Worm (Caenorhabditis elegans) whole organism, L3 larva: ENCODE data around the gene nhr-108.

Experiments used
- R02D3.7 ChIP-seq: fragments of 150-350 bp; optimal IDR thresholded peaks from 2 replicates; lab custom pipeline; 2014; ENCODE audit warnings: missing biosample characterization, missing genetic modification characterization
- ZK546.5 ChIP-seq: sonication (generic microtip); optimal IDR thresholded peaks from 2 replicates; lab custom pipeline; 2017; ENCODE audit warnings: missing biosample characterization, missing genetic modification characterization
- ceh-82 ChIP-seq: fragments of 150-350 bp; optimal IDR thresholded peaks from 2 replicates; lab custom pipeline; 2014; ENCODE audit warnings: missing biosample characterization, missing genetic modification characterization
- ceh-9 ChIP-seq: sonication (generic microtip); optimal IDR thresholded peaks from 2 replicates; lab custom pipeline; 2018; ENCODE audit warnings: missing biosample characterization, missing genetic modification characterization
- daf-12 ChIP-seq: fragments of 150-350 bp; optimal IDR thresholded peaks from 2 replicates; lab custom pipeline; 2014; ENCODE audit warnings: missing biosample characterization, missing genetic modification reagents, missing genetic modification characterization
- egl-5 ChIP-seq: fragments of 150-350 bp; optimal IDR thresholded peaks from 2 replicates; lab custom pipeline; 2017; ENCODE audit warnings: missing biosample characterization, missing genetic modification reagents, missing genetic modification characterization, inconsistent platforms
- elt-1 ChIP-seq: fragments of 150-350 bp; optimal IDR thresholded peaks from 2 replicates; lab custom pipeline; 2014; ENCODE audit warnings: missing biosample characterization, missing genetic modification characterization
- elt-2 ChIP-seq: sonication (generic microtip); optimal IDR thresholded peaks from 2 replicates; lab custom pipeline; 2016; ENCODE audit warnings: missing genetic modification reagents, mild to moderate bottlenecking, missing genetic modification characterization, missing compliant biosample characterization
- elt-3 ChIP-seq, 3 experiments: fragments of 150-350 bp in 1 of 3; sonication (generic microtip) in 2 of 3; optimal IDR thresholded peaks; 2 replicates in 2 of 3; 4 replicates in 1 of 3; lab custom pipeline; 2014 to 2017; ENCODE audit warnings: missing biosample characterization in 3 of 3, missing genetic modification characterization in 3 of 3
- eor-1 ChIP-seq, 2 experiments: fragments of 150-350 bp; optimal IDR thresholded peaks; 2 replicates each; lab custom pipeline; 2014 to 2018; ENCODE audit warnings: missing biosample characterization in 2 of 2, missing genetic modification characterization in 2 of 2
- fkh-2 ChIP-seq: fragments of 150-350 bp; optimal IDR thresholded peaks from 2 replicates; lab custom pipeline; 2014; ENCODE audit warnings: missing biosample characterization, missing genetic modification reagents, missing genetic modification characterization
- fos-1 ChIP-seq: fragments of 150-350 bp; optimal IDR thresholded peaks from 2 replicates; lab custom pipeline; 2014; ENCODE audit warnings: missing biosample characterization, missing genetic modification characterization
- hmg-11 ChIP-seq: sonication (generic microtip); optimal IDR thresholded peaks from 2 replicates; lab custom pipeline; 2016; ENCODE audit warnings: missing genetic modification characterization, missing compliant biosample characterization
- jun-1 ChIP-seq: fragments of 150-350 bp; optimal IDR thresholded peaks from 2 replicates; lab custom pipeline; 2014; ENCODE audit warnings: missing biosample characterization, missing genetic modification reagents, missing genetic modification characterization
- lin-15B ChIP-seq: fragments of 150-350 bp; optimal IDR thresholded peaks from 2 replicates; lab custom pipeline; 2014; ENCODE audit warnings: missing biosample characterization, missing genetic modification characterization
- lin-39 ChIP-seq: fragments of 150-350 bp; optimal IDR thresholded peaks from 2 replicates; lab custom pipeline; 2018; ENCODE audit warnings: missing biosample characterization, missing genetic modification reagents, missing genetic modification characterization
- lsy-12 ChIP-seq: sonication (generic microtip); optimal IDR thresholded peaks from 2 replicates; lab custom pipeline; 2016; ENCODE audit warnings: mild to moderate bottlenecking, missing genetic modification characterization, missing compliant biosample characterization
- mdl-1 ChIP-seq: fragments of 150-350 bp; optimal IDR thresholded peaks from 2 replicates; lab custom pipeline; 2014; ENCODE audit warnings: missing biosample characterization, missing genetic modification characterization
- mml-1 ChIP-seq: fragments of 150-350 bp; sonication (generic microtip); optimal IDR thresholded peaks from 3 replicates; lab custom pipeline; 2014; ENCODE audit warnings: missing biosample characterization, missing genetic modification characterization
- nfya-1 ChIP-seq: sonication (generic microtip); optimal IDR thresholded peaks from 2 replicates; lab custom pipeline; 2017; ENCODE audit warnings: missing genetic modification characterization, mild to moderate bottlenecking, missing compliant biosample characterization, antibody characterized with exemption, moderate library complexity; ENCODE audit not compliant: insufficient read depth
- nhr-11 ChIP-seq: fragments of 150-350 bp; optimal IDR thresholded peaks from 2 replicates; lab custom pipeline; 2014; ENCODE audit warnings: missing biosample characterization, missing genetic modification characterization
- nhr-12 ChIP-seq: fragments of 150-350 bp; optimal IDR thresholded peaks from 2 replicates; lab custom pipeline; 2014; ENCODE audit warnings: missing biosample characterization, missing genetic modification characterization
- nhr-237 ChIP-seq: fragments of 150-350 bp; optimal IDR thresholded peaks from 2 replicates; lab custom pipeline; 2014; ENCODE audit warnings: missing biosample characterization, missing genetic modification characterization
- nhr-25 ChIP-seq: sonication (generic microtip); optimal IDR thresholded peaks from 2 replicates; lab custom pipeline; 2017; ENCODE audit warnings: missing biosample characterization, missing genetic modification characterization
- nhr-28 ChIP-seq: fragments of 150-350 bp; optimal IDR thresholded peaks from 2 replicates; lab custom pipeline; 2014; ENCODE audit warnings: missing biosample characterization, missing genetic modification characterization
- nhr-43 ChIP-seq: sonication (generic microtip); optimal IDR thresholded peaks from 2 replicates; lab custom pipeline; 2016; ENCODE audit warnings: mild to moderate bottlenecking, missing genetic modification characterization, missing compliant biosample characterization; ENCODE audit not compliant: poor library complexity, severe bottlenecking
- nhr-67 ChIP-seq: fragments of 150-350 bp; optimal IDR thresholded peaks from 2 replicates; lab custom pipeline; 2014; ENCODE audit warnings: missing biosample characterization, missing genetic modification characterization
- nhr-76 ChIP-seq: fragments of 150-350 bp; sonication (generic microtip); optimal IDR thresholded peaks from 5 replicates; lab custom pipeline; 2014; ENCODE audit warnings: missing biosample characterization, missing genetic modification characterization
- nhr-77 ChIP-seq: fragments of 150-350 bp; optimal IDR thresholded peaks from 2 replicates; lab custom pipeline; 2014; ENCODE audit warnings: missing biosample characterization, missing genetic modification characterization
- pqm-1 ChIP-seq: fragments of 150-350 bp; optimal IDR thresholded peaks from 2 replicates; lab custom pipeline; 2017; ENCODE audit warnings: missing biosample characterization, missing genetic modification characterization, inconsistent platforms
- skn-1 ChIP-seq: fragments of 150-350 bp; optimal IDR thresholded peaks from 2 replicates; lab custom pipeline; 2014; ENCODE audit warnings: missing biosample characterization, missing genetic modification characterization
- snpc-4 ChIP-seq: fragments of 150-350 bp; optimal IDR thresholded peaks from 2 replicates; lab custom pipeline; 2014; ENCODE audit warnings: missing biosample characterization, missing genetic modification characterization
- unc-39 ChIP-seq: sonication (generic microtip); optimal IDR thresholded peaks from 4 replicates; lab custom pipeline; 2017; ENCODE audit warnings: missing biosample characterization, missing genetic modification characterization
- unc-62 ChIP-seq: fragments of 150-350 bp; sonication (generic microtip); optimal IDR thresholded peaks from 4 replicates; lab custom pipeline; 2014; ENCODE audit warnings: missing biosample characterization, missing genetic modification reagents, missing genetic modification characterization
- zag-1 ChIP-seq: fragments of 150-350 bp; optimal IDR thresholded peaks from 2 replicates; lab custom pipeline; 2014; ENCODE audit warnings: missing biosample characterization, missing genetic modification characterization
- ztf-11 ChIP-seq: fragments of 150-350 bp; optimal IDR thresholded peaks from 2 replicates; lab custom pipeline; 2014; ENCODE audit warnings: missing biosample characterization, missing genetic modification characterization
- ztf-4 ChIP-seq: fragments of 150-350 bp; optimal IDR thresholded peaks from 2 replicates; lab custom pipeline; 2014; ENCODE audit warnings: missing biosample characterization, missing genetic modification characterization

The nhr-108 gene

DNA sequence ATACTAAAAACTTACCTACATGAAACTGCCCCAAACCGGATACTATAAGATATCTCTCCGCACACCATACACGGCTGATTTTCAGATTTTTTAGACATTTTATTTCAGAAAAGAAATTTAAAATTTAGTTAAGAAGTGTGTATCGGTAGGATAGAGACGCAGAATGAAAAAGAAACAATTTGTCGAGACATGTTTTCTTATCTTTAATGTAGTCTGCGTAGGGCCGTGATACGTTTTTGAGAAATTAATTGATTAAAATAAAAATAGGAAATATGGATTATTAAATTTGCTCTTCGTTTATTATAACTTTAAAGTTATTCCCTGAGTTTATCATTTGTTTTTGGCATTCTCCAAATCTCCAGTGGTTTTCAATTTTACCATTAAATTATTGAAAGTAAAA, at the start of gene nhr-108:
nhr-108 (minus strand) TSS at position 166 of the 400 bp plus-strand sequence.
- TF ChIP-seq unc-62 (GFP tag; lab: Kevin White, UChicago) (no peak), elt-2 (tag; lab: Kevin White, UChicago) (peak; percentile 42), lin-39 (tag; lab: Kevin White, UChicago) (no peak), nhr-77 (tag; lab: Kevin White, UChicago) (no peak), fkh-2 (no peak), elt-1 (tag; lab: Kevin White, UChicago) (no peak), nhr-237 (tag; lab: Kevin White, UChicago) (no peak), lsy-12 (tag; lab: Kevin White, UChicago) (no peak)

DNA sequence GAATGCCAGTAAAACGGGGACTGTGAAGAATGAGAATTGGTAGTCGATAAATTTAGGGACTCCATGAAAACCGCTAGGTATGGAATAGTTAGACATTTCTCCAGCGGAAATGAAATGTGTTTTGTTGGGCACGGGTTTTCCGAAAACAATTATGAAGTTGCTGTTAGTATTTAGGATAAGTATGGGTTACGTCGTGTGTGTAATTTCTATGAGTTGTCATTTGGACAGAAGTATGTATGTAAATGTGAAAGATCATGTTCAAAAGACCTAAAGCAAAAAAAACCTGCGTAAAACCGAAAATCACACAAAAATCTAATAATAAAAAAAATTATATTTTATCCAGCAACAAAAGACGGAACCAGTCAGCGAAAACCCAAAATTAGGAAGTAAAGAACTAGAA, 48.2 kb upstream of the nhr-108 start, which contains the start of gene sru-23:
sru-23 (minus strand) TSS at position 101 of the 400 bp plus-strand sequence.
- no peak for TF ChIP-seq elt-2 (tag; lab: Kevin White, UChicago)
- no peak for TF ChIP-seq nhr-237 (tag; lab: Kevin White, UChicago)
- no peak for TF ChIP-seq nhr-67 (tag; lab: Kevin White, UChicago)
- no peak for TF ChIP-seq nhr-76 (tag; lab: Kevin White, UChicago)
- TF ChIP-seq elt-3 (tag; optimal IDR thresholded peaks at IDR 0.05; lab: Kevin White, UChicago) = no peak
- TF ChIP-seq lin-39 (tag; lab: Kevin White, UChicago) = no peak
- TF ChIP-seq nhr-25 = no peak
- TF ChIP-seq nfya-1 (tag; lab: Kevin White, UChicago) = no peak
- TF ChIP-seq ztf-11 (tag; lab: Kevin White, UChicago) = no peak
- no peak for TF ChIP-seq snpc-4
- no peak for TF ChIP-seq mdl-1 (tag; lab: Kevin White, UChicago)
- no peak for TF ChIP-seq zag-1 (tag; lab: Kevin White, UChicago)
- no peak for TF ChIP-seq unc-62 (GFP tag; lab: Kevin White, UChicago)
- no peak for TF ChIP-seq pqm-1
- no peak for TF ChIP-seq eor-1 (tag; optimal IDR thresholded peaks at IDR 0.05; lab: Kevin White, UChicago)
- no peak for TF ChIP-seq skn-1
- TF ChIP-seq hmg-11 (tag; lab: Kevin White, UChicago) = no peak

- TF ChIP-seq nfya-1 (tag; lab: Kevin White, UChicago) (no peak), daf-12 (tag; lab: Kevin White, UChicago) (no peak), lin-15B (no peak), lsy-12 (tag; lab: Kevin White, UChicago) (no peak), nhr-67 (tag; lab: Kevin White, UChicago) (no peak), ceh-9 (tag; lab: Kevin White, UChicago) (no peak), unc-39 (tag; lab: Kevin White, UChicago) (no peak), pqm-1 (no peak), nhr-11 (tag; lab: Kevin White, UChicago) (no peak), ztf-4 (no peak), nhr-12 (tag; lab: Kevin White, UChicago) (no peak), hmg-11 (tag; lab: Kevin White, UChicago) (no peak)
Observed at ce11 chrV:15970820-15971219, 46.5 kb upstream of the nhr-108 start.

ce11 chrV:15969653-15970052, 45.4 kb upstream of the nhr-108 start, which contains the start of gene F36G9.7:
Gene F36G9.7 (minus strand): TSS chrV:15969753.
- TF ChIP-seq nhr-237 (tag; lab: Kevin White, UChicago) = no peak
- TF ChIP-seq R02D3.7 = no peak
- TF ChIP-seq ceh-82 = no peak
- TF ChIP-seq fos-1 (tag; lab: Kevin White, UChicago) = no peak
- no peak for TF ChIP-seq nhr-43 (tag; lab: Kevin White, UChicago)
- TF ChIP-seq elt-1 (tag; lab: Kevin White, UChicago) = no peak
- no peak for TF ChIP-seq jun-1 (tag; lab: Kevin White, UChicago)
- TF ChIP-seq lin-15B = no peak

ce11 chrV:15967542-15967941, 43.3 kb upstream of the nhr-108 start, which contains the start of gene sri-1:
Gene sri-1 (minus strand): TSS chrV:15967642.
- TF ChIP-seq egl-5 (tag; lab: Kevin White, UChicago) (no peak), nhr-67 (tag; lab: Kevin White, UChicago) (no peak), mdl-1 (tag; lab: Kevin White, UChicago) (no peak), nhr-28 (no peak), mml-1 (tag; lab: Kevin White, UChicago) (no peak), elt-3 (tag; optimal IDR thresholded peaks at IDR 0.05; lab: Kevin White, UChicago) (no peak), nhr-25 (no peak), lsy-12 (tag; lab: Kevin White, UChicago) (no peak), ZK546.5 (tag; lab: Kevin White, UChicago) (no peak), nhr-76 (tag; lab: Kevin White, UChicago) (no peak), fkh-2 (no peak), fos-1 (tag; lab: Kevin White, UChicago) (no peak), nhr-43 (tag; lab: Kevin White, UChicago) (no peak)
